In the genomic region with DNA sequence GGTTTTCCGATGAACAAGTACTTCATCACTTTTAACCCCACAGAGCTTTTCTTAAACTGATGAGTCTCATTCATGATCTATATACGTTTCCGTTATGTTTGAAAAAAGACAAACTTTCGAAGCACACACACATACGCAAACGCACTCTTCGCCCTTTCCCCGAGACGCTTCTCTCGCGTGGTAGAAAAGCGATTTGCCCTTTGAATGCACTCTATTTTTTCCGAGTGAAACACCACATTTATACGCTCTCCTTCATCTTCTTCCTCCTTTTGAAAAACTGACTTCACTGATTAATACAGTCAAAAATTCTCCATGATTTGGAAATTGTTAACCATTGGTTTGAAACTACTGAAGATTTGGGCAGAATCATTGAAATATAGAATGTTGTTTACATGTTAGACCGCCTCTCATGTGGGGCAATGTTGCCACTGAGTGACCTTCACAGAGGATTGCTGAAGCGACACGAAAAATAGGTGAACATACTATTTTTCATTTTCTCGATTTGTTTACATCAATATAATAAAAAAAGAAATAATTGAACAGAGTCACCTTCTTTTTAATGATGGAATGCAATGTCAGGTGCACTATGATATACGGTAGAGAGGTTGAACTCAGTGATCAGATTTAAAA, we compare ENCODE assay signal across 4 worm cellular contexts.
TF ChIP-seq lines count a peak whose summit lies in the region.

No protein-coding gene starts in this region.

TF ChIP-seq in whole organism, L1 larva, 84 proteins besides CTCF, POLR2A, EP300 and RAD21 (continues in another document):
- no peak for TF ChIP-seq pax-3 (tag; optimal IDR thresholded peaks at IDR 0.05; lab: Kevin White, UChicago)
- no peak for TF ChIP-seq isw-1 (GFP tag; IDR thresholded peaks at IDR 0.05; lab: Robert Waterston, UW)
- no peak for TF ChIP-seq unc-62 (GFP tag; optimal IDR thresholded peaks at IDR 0.05; lab: Kevin White, UChicago)
- TF ChIP-seq sup-37 (GFP tag; optimal IDR thresholded peaks at IDR 0.05; lab: Kevin White, UChicago): no peak
- TF ChIP-seq nhr-11 (tag; optimal IDR thresholded peaks at IDR 0.05; lab: Kevin White, UChicago): no peak
- no peak for TF ChIP-seq fkh-4 (tag; optimal IDR thresholded peaks at IDR 0.05; lab: Kevin White, UChicago; ENCODE audit: borderline replicate concordance)
- no peak for TF ChIP-seq nhr-12 (tag; optimal IDR thresholded peaks at IDR 0.05; lab: Kevin White, UChicago)
- no peak for TF ChIP-seq nhr-19 (GFP tag; conservative IDR thresholded peaks at IDR 0.05; lab: Robert Waterston, UW)
- no peak for TF ChIP-seq ceh-8 (GFP tag; optimal IDR thresholded peaks at IDR 0.05; lab: Kevin White, UChicago)
- TF ChIP-seq ceh-63 (GFP tag; optimal IDR thresholded peaks at IDR 0.05; lab: Kevin White, UChicago): no peak
- TF ChIP-seq nhr-20 (tag; optimal IDR thresholded peaks at IDR 0.05; lab: Kevin White, UChicago): peak; percentile 47
- TF ChIP-seq elt-2 (tag; optimal IDR thresholded peaks at IDR 0.05; lab: Kevin White, UChicago): no peak
- peak; percentile 78 for TF ChIP-seq nhr-85 (tag; lab: Kevin White, UChicago)
- no peak for TF ChIP-seq jun-1 (tag; optimal IDR thresholded peaks at IDR 0.05; lab: Kevin White, UChicago)
- peak; percentile 59 for TF ChIP-seq lin-14 (GFP tag; optimal IDR thresholded peaks at IDR 0.05; lab: Kevin White, UChicago)
- TF ChIP-seq nhr-28 (tag; optimal IDR thresholded peaks at IDR 0.05; lab: Kevin White, UChicago): no peak
- no peak for TF ChIP-seq ceh-90 (tag; optimal IDR thresholded peaks at IDR 0.05; lab: Kevin White, UChicago)
- TF ChIP-seq ces-1 (GFP tag; optimal IDR thresholded peaks at IDR 0.05; lab: Kevin White, UChicago): no peak
- TF ChIP-seq ama-1 (optimal IDR thresholded peaks at IDR 0.05; lab: Kevin White, UChicago): no peak
- TF ChIP-seq irx-1 (tag; optimal IDR thresholded peaks at IDR 0.05; lab: Kevin White, UChicago): no peak
- TF ChIP-seq snu-23 (GFP tag; optimal IDR thresholded peaks at IDR 0.05; lab: Kevin White, UChicago): peak; percentile 21
- no peak for TF ChIP-seq sptf-1 (tag; optimal IDR thresholded peaks at IDR 0.05; lab: Kevin White, UChicago)

TF ChIP-seq in whole organism, L2 larva, 48 proteins besides CTCF, POLR2A, EP300 and RAD21 (continues in another document):
- TF ChIP-seq nhr-77 (tag; optimal IDR thresholded peaks at IDR 0.05; lab: Kevin White, UChicago): no peak
- TF ChIP-seq mdl-1 (tag; optimal IDR thresholded peaks at IDR 0.05; lab: Kevin White, UChicago): no peak
- TF ChIP-seq dmd-4 (tag; optimal IDR thresholded peaks at IDR 0.05; lab: Kevin White, UChicago): no peak
- TF ChIP-seq nhr-25 (tag; optimal IDR thresholded peaks at IDR 0.05; lab: Kevin White, UChicago): peak; percentile 30
- no peak for TF ChIP-seq ama-1 (optimal IDR thresholded peaks at IDR 0.05; lab: Kevin White, UChicago)
- TF ChIP-seq mab-5 (tag; optimal IDR thresholded peaks at IDR 0.05; lab: Kevin White, UChicago): no peak
- TF ChIP-seq ztf-1 (GFP tag; conservative IDR thresholded peaks at IDR 0.05; lab: Robert Waterston, UW): no peak
- peak; percentile 32 for TF ChIP-seq nhr-129 (tag; optimal IDR thresholded peaks at IDR 0.05; lab: Kevin White, UChicago)
- TF ChIP-seq sma-3 (GFP tag; optimal IDR thresholded peaks at IDR 0.05; lab: Kevin White, UChicago): peak; percentile 8
- no peak for TF ChIP-seq mbf-1 (tag; optimal IDR thresholded peaks at IDR 0.05; lab: Kevin White, UChicago)
- TF ChIP-seq snpc-4 (tag; optimal IDR thresholded peaks at IDR 0.05; lab: Kevin White, UChicago): no peak
- TF ChIP-seq fos-1 (tag; optimal IDR thresholded peaks at IDR 0.05; lab: Kevin White, UChicago): peak; percentile 26
- TF ChIP-seq sem-4 (tag; optimal IDR thresholded peaks at IDR 0.05; lab: Kevin White, UChicago): no peak
- TF ChIP-seq ztf-4 (tag; optimal IDR thresholded peaks at IDR 0.05; lab: Kevin White, UChicago): no peak
- TF ChIP-seq elt-3 (tag; optimal IDR thresholded peaks at IDR 0.05; lab: Kevin White, UChicago): no peak
- no peak for TF ChIP-seq lin-11 (tag; optimal IDR thresholded peaks at IDR 0.05; lab: Kevin White, UChicago)
- no peak for TF ChIP-seq blmp-1 (tag; optimal IDR thresholded peaks at IDR 0.05; lab: Kevin White, UChicago; ENCODE audit: insufficient read depth)
- TF ChIP-seq crh-2 (tag; optimal IDR thresholded peaks at IDR 0.05; lab: Kevin White, UChicago): peak; percentile 37
- TF ChIP-seq skn-1 (tag; optimal IDR thresholded peaks at IDR 0.05; lab: Kevin White, UChicago): no peak
- TF ChIP-seq peb-1 (tag; optimal IDR thresholded peaks at IDR 0.05; lab: Kevin White, UChicago): no peak
- TF ChIP-seq alr-1 (tag; optimal IDR thresholded peaks at IDR 0.05; lab: Kevin White, UChicago): no peak
- no peak for TF ChIP-seq R02D3.7 (tag; optimal IDR thresholded peaks at IDR 0.05; lab: Kevin White, UChicago)
- peak in 1 of 2 experiments; percentile 17 for TF ChIP-seq lsy-2 (tag; optimal IDR thresholded peaks at IDR 0.05; lab: Kevin White, UChicago)

TF ChIP-seq in whole organism, L3 larva, 47 proteins besides CTCF, POLR2A, EP300 and RAD21:
- TF ChIP-seq elt-3 (tag; optimal IDR thresholded peaks at IDR 0.05; lab: Kevin White, UChicago) (no peak), skn-1 (tag; optimal IDR thresholded peaks at IDR 0.05; lab: Kevin White, UChicago) (no peak), nhr-23 (tag; optimal IDR thresholded peaks at IDR 0.05; lab: Kevin White, UChicago) (peak; percentile 43), nhr-25 (tag; optimal IDR thresholded peaks at IDR 0.05; lab: Kevin White, UChicago) (peak; percentile 31), lin-39 (tag; optimal IDR thresholded peaks at IDR 0.05; lab: Kevin White, UChicago) (peak; percentile 57), nfya-1 (tag; optimal IDR thresholded peaks at IDR 0.05; lab: Kevin White, UChicago; ENCODE audit: insufficient read depth) (peak; percentile 16)

TF ChIP-seq in whole organism, L4 larva, 104 proteins besides CTCF, POLR2A, EP300 and RAD21:
- TF ChIP-seq nhr-28 (tag; optimal IDR thresholded peaks at IDR 0.05; lab: Kevin White, UChicago) (peak; percentile 11), unc-62 (GFP tag; optimal IDR thresholded peaks at IDR 0.05 in 1 of 2; lab: Kevin White, UChicago) (peak in 1 of 2 experiments; percentile 94), unc-62 (tag; optimal IDR thresholded peaks at IDR 0.05; lab: Kevin White, UChicago) (no peak), daf-16 (GFP tag; optimal IDR thresholded peaks at IDR 0.05; lab: Kevin White, UChicago) (no peak), daf-16 (tag; optimal IDR thresholded peaks at IDR 0.05; lab: Kevin White, UChicago) (peak; percentile 70), vab-7 (GFP tag; IDR thresholded peaks at IDR 0.05; lab: Robert Waterston, UW) (no peak)

Comparison
In these comparisons a context has a peak if more than half of its experiments do, and no peak if none do; other contexts are left out.
1. Of the 29 proteins assayed by ChIP-seq in both whole organism, L4 larva and whole organism, L1 larva: peak only in whole organism, L4 larva: nhr-28; only in whole organism, L1 larva: mep-1; in both: none; in neither: 26; mixed calls (peak in some experiments, not most) for 1.